Fruit fly (Drosophila melanogaster): ENCODE results near the gene Rcd-1r.

- TF ChIP-seq Dfd (GFP tag; optimal IDR thresholded peaks at IDR 0.05) = no peak
- TF ChIP-seq dsf (GFP tag; optimal IDR thresholded peaks at IDR 0.05; ENCODE audit: borderline replicate concordance) = no peak
These were observed 15.6 kb downstream of the Rcd-1r start, which contains the start of gene Try29F for dm6 chr2L:8998237-8998636.

Measured in whole organism, wandering third instar larva.